Worm (Caenorhabditis elegans) whole organism, early embryonic: ENCODE results near the gene Y45F3A.1.

Experiments
- ama-1 ChIP-seq: fragments of 150-350 bp; optimal IDR thresholded peaks from 2 replicates; lab custom pipeline; 2014
- ceh-13 ChIP-seq: fragments of 200-800 bp; sonication (Bioruptor generic); optimal IDR thresholded peaks from 2 replicates; lab custom pipeline; 2018; ENCODE audit warnings: mild to moderate bottlenecking, missing genetic modification characterization, missing compliant biosample characterization
- ets-7 ChIP-seq: sonication (generic microtip); optimal IDR thresholded peaks from 2 replicates; lab custom pipeline; 2016; ENCODE audit warnings: missing genotype, missing genetic modification characterization, missing compliant biosample characterization
- flt-1 ChIP-seq: fragments of 200-800 bp; sonication (Bioruptor generic); IDR thresholded peaks from 2 replicates; pipeline ENCODE4 v1.3.6; 2022; ENCODE audit warnings: missing genetic modification characterization, missing compliant biosample characterization
- hnd-1 ChIP-seq: sonication (generic microtip); optimal IDR thresholded peaks from 2 replicates; lab custom pipeline; 2016; ENCODE audit warnings: missing genetic modification characterization, missing compliant biosample characterization
- pes-1 ChIP-seq: fragments of 200-800 bp; sonication (Bioruptor generic); IDR thresholded peaks from 2 replicates; pipeline ENCODE4 v1.3.6; 2022; ENCODE audit warnings: missing genetic modification reagents, missing genetic modification characterization, missing compliant biosample characterization
- scrt-1 ChIP-seq: fragments of 200-800 bp; sonication (Bioruptor generic); IDR thresholded peaks from 2 replicates; pipeline ENCODE4 v1.3.6; 2022; ENCODE audit warnings: missing genetic modification characterization, missing compliant biosample characterization
- tbx-11 ChIP-seq: fragments of 200-800 bp; sonication (Bioruptor generic); IDR thresholded peaks from 2 replicates; pipeline ENCODE4 v1.3.6; 2022; ENCODE audit warnings: missing genetic modification characterization, missing compliant biosample characterization

DNA sequence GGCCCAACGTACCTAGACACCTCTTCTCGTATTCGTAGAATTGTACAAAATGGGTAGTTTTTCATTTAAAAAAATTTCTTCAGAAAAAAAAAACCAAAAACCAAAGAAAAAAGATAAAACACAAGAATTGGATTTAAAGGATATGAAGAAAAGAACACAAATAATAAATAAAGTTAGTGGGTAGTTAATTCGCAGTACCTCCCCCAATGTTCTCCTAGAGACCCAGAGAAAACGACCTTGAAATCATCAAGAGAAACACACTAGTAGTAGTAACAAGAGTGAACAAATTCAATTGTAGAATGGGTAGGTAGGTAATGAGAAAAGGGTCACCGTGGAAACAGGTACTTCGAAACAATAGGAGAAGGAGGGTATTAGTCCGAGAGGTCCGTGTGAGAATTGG, 16.1 kb upstream of the Y45F3A.1 start:
- TF ChIP-seq ama-1 (lab: Kevin White, UChicago) (no peak), ets-7 (tag; lab: Kevin White, UChicago) (no peak), tbx-11 (GFP tag; lab: Robert Waterston, UW) (no peak), flt-1 (GFP tag; lab: Robert Waterston, UW) (no peak), scrt-1 (GFP tag; lab: Robert Waterston, UW) (no peak), hnd-1 (tag; lab: Kevin White, UChicago) (no peak), ceh-13 (no peak), pes-1 (GFP tag; lab: Robert Waterston, UW) (no peak)
